Worm (Caenorhabditis elegans) whole organism, midembryonic: ENCODE results near the gene cyp-14A4.

Source experiments
- T22C8.4 ChIP-seq: fragments of 200-800 bp; sonication (Bioruptor generic); IDR thresholded peaks from 2 replicates; pipeline ENCODE4 v1.3.6; 2022; ENCODE audit warnings: missing genetic modification characterization, missing compliant biosample characterization
- cog-1 ChIP-seq: sonication (generic microtip); optimal IDR thresholded peaks from 2 replicates; lab custom pipeline; 2016; ENCODE audit warnings: missing genetic modification characterization, missing compliant biosample characterization
- flt-1 ChIP-seq: fragments of 200-800 bp; sonication (Bioruptor generic); IDR thresholded peaks from 2 replicates; pipeline ENCODE4 v1.3.6; 2022; ENCODE audit warnings: missing genetic modification characterization, missing compliant biosample characterization
- klf-2 ChIP-seq: fragments of 200-800 bp; sonication (Bioruptor generic); conservative IDR thresholded peaks from 2 replicates; pipeline ENCODE4 v1.3.6; 2022; ENCODE audit warnings: missing genetic modification reagents, missing genetic modification characterization, missing compliant biosample characterization
- med-1 ChIP-seq: sonication (generic microtip); optimal IDR thresholded peaks from 2 replicates; lab custom pipeline; 2017; ENCODE audit warnings: missing genetic modification characterization, mild to moderate bottlenecking, missing compliant biosample characterization, antibody characterized with exemption, missing genetic modification reagents; ENCODE audit not compliant: insufficient read depth
- ref-1 ChIP-seq: fragments of 200-800 bp; sonication (Bioruptor generic); conservative IDR thresholded peaks from 2 replicates; pipeline ENCODE4 v1.3.6; 2022; ENCODE audit warnings: missing genetic modification reagents, missing genetic modification characterization, missing compliant biosample characterization
- tab-1 ChIP-seq: fragments of 200-800 bp; sonication (Bioruptor generic); IDR thresholded peaks from 2 replicates; pipeline ENCODE4 v1.3.6; 2022; ENCODE audit warnings: missing genetic modification characterization, missing compliant biosample characterization
- ztf-23 ChIP-seq: fragments of 200-800 bp; sonication (Bioruptor generic); IDR thresholded peaks from 2 replicates; pipeline ENCODE4 v1.3.6; 2022; ENCODE audit warnings: missing genetic modification reagents, missing genetic modification characterization, missing compliant biosample characterization
- ztf-29 ChIP-seq: fragments of 200-800 bp; sonication (Bioruptor generic); IDR thresholded peaks from 2 replicates; pipeline ENCODE4 v1.3.6; 2022; ENCODE audit warnings: missing genetic modification reagents, missing genetic modification characterization, missing compliant biosample characterization

The cyp-14A4 gene

ce11 chrX:13250163-13250562 lies 33.8 kb downstream of the cyp-14A4 start:
- TF ChIP-seq ztf-29 (GFP tag; lab: Robert Waterston, UW), result no peak
- TF ChIP-seq T22C8.4, result no peak
- TF ChIP-seq flt-1 (GFP tag; lab: Robert Waterston, UW), result no peak
- no peak for TF ChIP-seq klf-2
- TF ChIP-seq ztf-23 (GFP tag; lab: Robert Waterston, UW), result no peak
- TF ChIP-seq med-1 (GFP tag; lab: Kevin White, UChicago), result no peak
- no peak for TF ChIP-seq ref-1 (GFP tag; lab: Robert Waterston, UW)
- no peak for TF ChIP-seq tab-1 (GFP tag; lab: Robert Waterston, UW)
- TF ChIP-seq cog-1 (tag; lab: Kevin White, UChicago), result no peak

ce11 chrX:13249102-13249501 lies 34.9 kb downstream of the cyp-14A4 start:
- no peak for TF ChIP-seq ztf-29 (GFP tag; lab: Robert Waterston, UW)

- no peak for TF ChIP-seq T22C8.4
- TF ChIP-seq klf-2, result no peak
- TF ChIP-seq ztf-23 (GFP tag; lab: Robert Waterston, UW), result no peak
- no peak for TF ChIP-seq flt-1 (GFP tag; lab: Robert Waterston, UW)
- TF ChIP-seq ref-1 (GFP tag; lab: Robert Waterston, UW), result no peak
- no peak for TF ChIP-seq med-1 (GFP tag; lab: Kevin White, UChicago)
- no peak for TF ChIP-seq cog-1 (tag; lab: Kevin White, UChicago)
- no peak for TF ChIP-seq ztf-29 (GFP tag; lab: Robert Waterston, UW)
- TF ChIP-seq tab-1 (GFP tag; lab: Robert Waterston, UW), result no peak
Observed at ce11 chrX:13248265-13248664, 35.7 kb downstream of the cyp-14A4 start, which contains the start of gene K08H2.7. Gene K08H2.7, minus strand, starts transcription at chrX:13248437.

- no peak for TF ChIP-seq ref-1 (GFP tag; lab: Robert Waterston, UW)
- no peak for TF ChIP-seq med-1 (GFP tag; lab: Kevin White, UChicago)
- no peak for TF ChIP-seq flt-1 (GFP tag; lab: Robert Waterston, UW)
- no peak for TF ChIP-seq klf-2
- TF ChIP-seq ztf-23 (GFP tag; lab: Robert Waterston, UW), result no peak
- no peak for TF ChIP-seq ztf-29 (GFP tag; lab: Robert Waterston, UW)
- no peak for TF ChIP-seq T22C8.4
- no peak for TF ChIP-seq cog-1 (tag; lab: Kevin White, UChicago)
- no peak for TF ChIP-seq tab-1 (GFP tag; lab: Robert Waterston, UW)
Observed at ce11 chrX:13247614-13248013, 36.4 kb downstream of the cyp-14A4 start.

ce11 chrX:13246668-13247358 lies 37.2 kb downstream of the cyp-14A4 start:
- no peak for TF ChIP-seq ztf-23 (GFP tag; lab: Robert Waterston, UW)
- no peak for TF ChIP-seq ztf-29 (GFP tag; lab: Robert Waterston, UW)
- TF ChIP-seq ref-1 (GFP tag; lab: Robert Waterston, UW), result no peak
- TF ChIP-seq tab-1 (GFP tag; lab: Robert Waterston, UW), result no peak
- TF ChIP-seq T22C8.4, result no peak
- TF ChIP-seq klf-2, result no peak
- no peak for TF ChIP-seq cog-1 (tag; lab: Kevin White, UChicago)
- no peak for TF ChIP-seq flt-1 (GFP tag; lab: Robert Waterston, UW)
- TF ChIP-seq med-1 (GFP tag; lab: Kevin White, UChicago), result no peak

- no peak for TF ChIP-seq ztf-29 (GFP tag; lab: Robert Waterston, UW)
- no peak for TF ChIP-seq tab-1 (GFP tag; lab: Robert Waterston, UW)
- no peak for TF ChIP-seq ztf-23 (GFP tag; lab: Robert Waterston, UW)
- no peak for TF ChIP-seq flt-1 (GFP tag; lab: Robert Waterston, UW)
- no peak for TF ChIP-seq T22C8.4
- TF ChIP-seq cog-1 (tag; lab: Kevin White, UChicago), result no peak
- no peak for TF ChIP-seq ref-1 (GFP tag; lab: Robert Waterston, UW)
- no peak for TF ChIP-seq med-1 (GFP tag; lab: Kevin White, UChicago)
- no peak for TF ChIP-seq klf-2
Observed at ce11 chrX:13245090-13245489, 38.9 kb downstream of the cyp-14A4 start, which contains the start of gene hpl-1. Gene hpl-1, plus strand, starts transcription at chrX:13245390.

ce11 chrX:13242231-13242630 lies 41.8 kb downstream of the cyp-14A4 start, which contains the start of gene K08H2.5:
Gene K08H2.5, minus strand, starts transcription at chrX:13242331.
- no peak for TF ChIP-seq flt-1 (GFP tag; lab: Robert Waterston, UW)
- TF ChIP-seq ref-1 (GFP tag; lab: Robert Waterston, UW), result no peak
- no peak for TF ChIP-seq cog-1 (tag; lab: Kevin White, UChicago)
- no peak for TF ChIP-seq tab-1 (GFP tag; lab: Robert Waterston, UW)
- TF ChIP-seq med-1 (GFP tag; lab: Kevin White, UChicago), result no peak
- no peak for TF ChIP-seq klf-2
- TF ChIP-seq T22C8.4, result no peak
- TF ChIP-seq ztf-29 (GFP tag; lab: Robert Waterston, UW), result no peak
- TF ChIP-seq ztf-23 (GFP tag; lab: Robert Waterston, UW), result no peak

- TF ChIP-seq ref-1 (GFP tag; lab: Robert Waterston, UW), result no peak
- TF ChIP-seq ztf-29 (GFP tag; lab: Robert Waterston, UW), result no peak
- TF ChIP-seq klf-2, result no peak
- no peak for TF ChIP-seq flt-1 (GFP tag; lab: Robert Waterston, UW)
- TF ChIP-seq T22C8.4, result no peak
- TF ChIP-seq cog-1 (tag; lab: Kevin White, UChicago), result no peak
Observed at ce11 chrX:13238197-13238596, 45.8 kb downstream of the cyp-14A4 start, which contains the start of gene K08H2.4. Gene K08H2.4, plus strand, starts transcription at chrX:13238497.

ce11 chrX:13237102-13237501 lies 46.9 kb downstream of the cyp-14A4 start, which contains the start of gene K08H2.3:
Gene K08H2.3, plus strand, starts transcription at chrX:13237402.
- TF ChIP-seq T22C8.4, result no peak
- TF ChIP-seq cog-1 (tag; lab: Kevin White, UChicago), result no peak
- no peak for TF ChIP-seq klf-2
- TF ChIP-seq flt-1 (GFP tag; lab: Robert Waterston, UW), result no peak
- TF ChIP-seq ref-1 (GFP tag; lab: Robert Waterston, UW), result no peak
- TF ChIP-seq tab-1 (GFP tag; lab: Robert Waterston, UW), result no peak
- no peak for TF ChIP-seq ztf-23 (GFP tag; lab: Robert Waterston, UW)
- no peak for TF ChIP-seq ztf-29 (GFP tag; lab: Robert Waterston, UW)
- TF ChIP-seq med-1 (GFP tag; lab: Kevin White, UChicago), result no peak
